Worm (Caenorhabditis elegans) whole organism, L4/young adult: Measurements from ENCODE around the gene Y75D11A.2.
"Not testable (repeated sequence)": the region's sequence is repeated elsewhere in the genome, so short reads cannot be mapped to it uniquely, and the experiment has no call there.

ENCODE experiments used
- W03F9.2 ChIP-seq: fragments of 150-350 bp; optimal IDR thresholded peaks from 2 replicates; lab custom pipeline; 2014; ENCODE audit warnings: missing biosample characterization, missing genetic modification characterization
- dao-5 ChIP-seq: sonication (generic microtip); optimal IDR thresholded peaks from 2 replicates; lab custom pipeline; 2016; ENCODE audit warnings: missing genotype, missing genetic modification characterization, moderate library complexity, missing compliant biosample characterization
- him-1 ChIP-seq: sonication (generic microtip); optimal IDR thresholded peaks from 2 replicates; lab custom pipeline; 2016; ENCODE audit warnings: missing genotype, missing genetic modification reagents, missing genetic modification characterization, missing compliant biosample characterization

Y75D11A.2 gene

ce11 chrX:1748476-1748875, 5.8 kb downstream of the Y75D11A.2 start, which contains the start of gene Y75D11A.6:
Gene Y75D11A.6 (minus strand): TSS chrX:1748576.
- TF ChIP-seq dao-5 (tag; lab: Kevin White, UChicago); W03F9.2 (tag; lab: Kevin White, UChicago); him-1: not testable (repeated sequence)

ce11 chrX:1769636-1770035, 27.0 kb downstream of the Y75D11A.2 start:
- TF ChIP-seq him-1 (no peak), dao-5 (tag; lab: Kevin White, UChicago) (no peak), W03F9.2 (tag; lab: Kevin White, UChicago) (no peak)

- TF ChIP-seq W03F9.2 (tag; lab: Kevin White, UChicago) (no peak), him-1 (no peak), dao-5 (tag; lab: Kevin White, UChicago) (no peak)
These were observed 35.4 kb downstream of the Y75D11A.2 start, which contains the start of gene elc-2 for ce11 chrX:1777988-1778387. Gene elc-2 (minus strand): TSS chrX:1778088.

- TF ChIP-seq dao-5 (tag; lab: Kevin White, UChicago), result no peak
- no peak for TF ChIP-seq W03F9.2 (tag; lab: Kevin White, UChicago)
- TF ChIP-seq him-1, result no peak
These were observed 43.1 kb downstream of the Y75D11A.2 start for ce11 chrX:1785692-1786091.

DNA sequence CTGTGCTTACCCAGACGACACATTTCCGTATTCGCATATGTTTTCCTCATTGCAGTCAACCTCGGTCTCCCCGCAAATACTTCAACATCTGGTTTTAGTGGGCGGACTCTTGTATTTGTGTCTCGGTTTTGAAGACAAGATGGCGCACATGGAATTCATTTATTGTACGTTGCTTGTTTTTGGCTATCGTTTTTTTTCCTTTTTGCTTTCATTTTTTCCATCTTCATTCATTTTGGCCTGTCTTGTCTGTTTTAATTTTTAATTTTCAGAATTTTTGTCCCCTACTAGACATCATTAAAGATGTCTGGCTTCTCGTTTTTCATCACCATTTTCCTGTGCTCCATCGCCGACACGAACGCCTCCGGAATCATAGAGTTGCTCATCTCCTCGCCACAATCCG, 44.0 kb downstream of the Y75D11A.2 start, which contains the start of gene arg-1:
Gene arg-1 (plus strand): TSS at position 301 of the 400 bp plus-strand sequence.
- TF ChIP-seq him-1 (no peak), W03F9.2 (tag; lab: Kevin White, UChicago) (no peak), dao-5 (tag; lab: Kevin White, UChicago) (no peak)

- TF ChIP-seq him-1 (no peak), W03F9.2 (tag; lab: Kevin White, UChicago) (no peak), dao-5 (tag; lab: Kevin White, UChicago) (no peak)
These were observed 48.5 kb downstream of the Y75D11A.2 start for ce11 chrX:1791095-1791494.
